Fruit fly (Drosophila melanogaster) whole organism, embryonic: ENCODE results near the gene CG11370.

Experiments
- CG11085 ChIP-seq: fragments of 200-800 bp; sonication (Bioruptor generic); IDR thresholded peaks from 2 replicates; pipeline ENCODE4 v1.3.6; 2022; ENCODE audit warnings: missing biosample characterization, missing genetic modification characterization
- CG14965 ChIP-seq: fragments of 200-800 bp; sonication (Bioruptor generic); optimal IDR thresholded peaks from 2 replicates; lab custom pipeline; 2016; ENCODE audit warnings: missing biosample characterization, missing genetic modification characterization, borderline replicate concordance
- CG15514 ChIP-seq: fragments of 200-800 bp; sonication (Bioruptor generic); optimal IDR thresholded peaks from 3 replicates; lab custom pipeline; 2017; ENCODE audit warnings: missing biosample characterization, missing genetic modification characterization, mild to moderate bottlenecking, moderate library complexity, missing genetic modification reagents
- CG17328 ChIP-seq: fragments of 200-800 bp; sonication (Bioruptor generic); IDR thresholded peaks from 2 replicates; pipeline ENCODE4 v1.3.6; 2022; ENCODE audit warnings: missing biosample characterization, missing genetic modification characterization
- CG17361 ChIP-seq: fragments of 200-800 bp; sonication (Bioruptor generic); IDR thresholded peaks from 3 replicates; pipeline ENCODE4 v1.3.6; 2022; ENCODE audit warnings: missing biosample characterization, missing genetic modification characterization
- CG18262 ChIP-seq: fragments of 200-800 bp; optimal IDR thresholded peaks from 3 replicates; lab custom pipeline; 2019; ENCODE audit warnings: missing biosample characterization, mild to moderate bottlenecking, missing genetic modification characterization, moderate library complexity
- CG30020 ChIP-seq: fragments of 200-800 bp; optimal IDR thresholded peaks from 2 replicates; lab custom pipeline; 2019; ENCODE audit warnings: missing biosample characterization, mild to moderate bottlenecking, missing genetic modification characterization, moderate library complexity
- CG3065 ChIP-seq: fragments of 200-800 bp; sonication (Bioruptor generic); optimal IDR thresholded peaks from 2 replicates; lab custom pipeline; 2016; ENCODE audit warnings: missing biosample characterization, missing genetic modification characterization
- CG3163 ChIP-seq: fragments of 200-800 bp; sonication (Bioruptor generic); optimal IDR thresholded peaks from 3 replicates; lab custom pipeline; 2016; ENCODE audit warnings: missing biosample characterization, missing genetic modification characterization
- CG7357 ChIP-seq: fragments of 200-800 bp; sonication (Bioruptor generic); IDR thresholded peaks from 3 replicates; pipeline ENCODE4 v1.3.6; 2022; ENCODE audit warnings: missing biosample characterization, missing genetic modification characterization
- CG7372 ChIP-seq: fragments of 200-800 bp; sonication (Bioruptor generic); IDR thresholded peaks from 2 replicates; pipeline ENCODE4 v1.3.6; 2022; ENCODE audit warnings: missing biosample characterization, missing genetic modification characterization
- CG7745 ChIP-seq: fragments of 200-800 bp; sonication (Bioruptor generic); optimal IDR thresholded peaks from 2 replicates; lab custom pipeline; 2018; ENCODE audit warnings: missing biosample characterization, mild to moderate bottlenecking, missing genetic modification characterization, moderate library complexity
- CG9215 ChIP-seq: fragments of 200-800 bp; sonication (Bioruptor generic); IDR thresholded peaks from 2 replicates; pipeline ENCODE4 v1.3.6; 2022; ENCODE audit warnings: missing biosample characterization, missing genetic modification characterization
- Fer2 ChIP-seq: fragments of 200-800 bp; sonication (Bioruptor generic); optimal IDR thresholded peaks from 2 replicates; lab custom pipeline; 2018; ENCODE audit warnings: missing biosample characterization, mild to moderate bottlenecking, missing genetic modification characterization, moderate library complexity
- Gug ChIP-seq: fragments of 200-800 bp; sonication (Bioruptor generic); IDR thresholded peaks from 4 replicates; pipeline ENCODE4 v1.3.6; 2022; ENCODE audit warnings: missing biosample characterization, missing genetic modification characterization
- HLH54F ChIP-seq: fragments of 200-800 bp; sonication (Bioruptor generic); optimal IDR thresholded peaks from 3 replicates; lab custom pipeline; 2016; ENCODE audit warnings: missing biosample characterization, missing genetic modification characterization
- HLHmδ ChIP-seq: fragments of 200-800 bp; sonication (Bioruptor generic); optimal IDR thresholded peaks from 2 replicates; lab custom pipeline; 2018; ENCODE audit warnings: missing biosample characterization, mild to moderate bottlenecking, missing genetic modification characterization, moderate library complexity
- Hr78 ChIP-seq, 2 experiments: fragments of 200-800 bp in 1 of 2; fragments of >200 bp in 1 of 2; sonication (Bioruptor generic) in 1 of 2; optimal IDR thresholded peaks; 2 replicates each; lab custom pipeline; 2017 to 2019; ENCODE audit warnings: missing biosample characterization in 2 of 2, missing genetic modification characterization in 2 of 2, mild to moderate bottlenecking in 1 of 2, moderate library complexity in 1 of 2
- MTF-1 ChIP-seq: fragments of 200-800 bp; sonication (Bioruptor generic); optimal IDR thresholded peaks from 2 replicates; lab custom pipeline; 2018; ENCODE audit warnings: missing biosample characterization, mild to moderate bottlenecking, missing genetic modification characterization, borderline replicate concordance
- Neu2 ChIP-seq: fragments of 200-800 bp; sonication (Bioruptor generic); optimal IDR thresholded peaks from 3 replicates; lab custom pipeline; 2016; ENCODE audit warnings: missing biosample characterization, missing genetic modification characterization, borderline replicate concordance
- Poxn ChIP-seq: fragments of 200-800 bp; sonication (Bioruptor generic); IDR thresholded peaks from 2 replicates; pipeline ENCODE4 v1.3.6; 2022; ENCODE audit warnings: missing biosample characterization, missing genetic modification characterization
- Rfx ChIP-seq: fragments of 200-800 bp; sonication (Bioruptor generic); IDR thresholded peaks from 2 replicates; pipeline ENCODE4 v1.3.6; 2022; ENCODE audit warnings: missing biosample characterization, missing genetic modification characterization
- Sin3A ChIP-seq: fragments of >200 bp; optimal IDR thresholded peaks from 2 replicates; lab custom pipeline; 2018
- Sry-β ChIP-seq: fragments of 200-800 bp; sonication (Bioruptor generic); optimal IDR thresholded peaks from 2 replicates; lab custom pipeline; 2018; ENCODE audit warnings: missing biosample characterization, mild to moderate bottlenecking, missing genetic modification characterization, moderate library complexity
- amos ChIP-seq: fragments of 200-800 bp; sonication (Bioruptor generic); IDR thresholded peaks from 2 replicates; pipeline ENCODE4 v1.3.6; 2022; ENCODE audit warnings: missing biosample characterization, missing genetic modification characterization; ENCODE audit not compliant: partially characterized antibody
- ato ChIP-seq: fragments of 200-800 bp; sonication (Bioruptor generic); IDR thresholded peaks from 2 replicates; pipeline ENCODE4 v1.3.6; 2022; ENCODE audit warnings: missing biosample characterization, missing genetic modification characterization; ENCODE audit not compliant: partially characterized antibody
- bcd ChIP-seq: fragments of 200-800 bp; sonication (Bioruptor generic); optimal IDR thresholded peaks from 2 replicates; lab custom pipeline; 2017; ENCODE audit warnings: missing biosample characterization, mild to moderate bottlenecking, missing genetic modification characterization
- chm ChIP-seq: fragments of 200-800 bp; sonication (Bioruptor generic); IDR thresholded peaks from 2 replicates; pipeline ENCODE4 v1.3.6; 2022; ENCODE audit warnings: missing biosample characterization, missing genetic modification characterization
- fd3F ChIP-seq: fragments of 200-800 bp; sonication (Bioruptor generic); optimal IDR thresholded peaks from 2 replicates; lab custom pipeline; 2018; ENCODE audit warnings: missing biosample characterization, mild to moderate bottlenecking, missing genetic modification characterization, moderate library complexity
- ftz-f1 ChIP-seq: fragments of 200-800 bp; sonication (Bioruptor generic); optimal IDR thresholded peaks from 2 replicates; lab custom pipeline; 2016; ENCODE audit warnings: missing biosample characterization, missing genetic modification characterization
- gem ChIP-seq: fragments of 200-800 bp; sonication (Bioruptor generic); optimal IDR thresholded peaks from 2 replicates; lab custom pipeline; 2019; ENCODE audit warnings: missing biosample characterization, mild to moderate bottlenecking, missing genetic modification characterization, moderate library complexity
- gfzf ChIP-seq: fragments of 200-800 bp; sonication (Bioruptor generic); optimal IDR thresholded peaks from 2 replicates; lab custom pipeline; 2016; ENCODE audit warnings: missing biosample characterization, mild to moderate bottlenecking, missing genetic modification characterization, moderate library complexity
- gsb ChIP-seq: fragments of 200-800 bp; sonication (Bioruptor generic); IDR thresholded peaks from 2 replicates; pipeline ENCODE4 v1.3.6; 2022; ENCODE audit warnings: missing biosample characterization, missing genetic modification characterization
- kay ChIP-seq: fragments of 200-800 bp; sonication (Bioruptor generic); optimal IDR thresholded peaks from 2 replicates; lab custom pipeline; 2016; ENCODE audit warnings: missing biosample characterization, missing genetic modification characterization
- oc ChIP-seq: fragments of 200-800 bp; sonication (Bioruptor generic); optimal IDR thresholded peaks from 2 replicates; lab custom pipeline; 2018; ENCODE audit warnings: missing biosample characterization, mild to moderate bottlenecking, missing genetic modification characterization, moderate library complexity
- repo ChIP-seq: fragments of 200-800 bp; sonication (Bioruptor generic); optimal IDR thresholded peaks from 2 replicates; lab custom pipeline; 2016; ENCODE audit warnings: missing biosample characterization, missing genetic modification characterization
- sima ChIP-seq: fragments of 200-800 bp; sonication (Bioruptor generic); optimal IDR thresholded peaks from 2 replicates; lab custom pipeline; 2016; ENCODE audit warnings: missing biosample characterization, missing genetic modification characterization
- sisA ChIP-seq: fragments of 200-800 bp; sonication (Bioruptor generic); IDR thresholded peaks from 2 replicates; pipeline ENCODE4 v1.3.6; 2022; ENCODE audit warnings: missing biosample characterization, missing genetic modification characterization
- slou ChIP-seq: fragments of 200-800 bp; sonication (Bioruptor generic); optimal IDR thresholded peaks from 3 replicates; lab custom pipeline; 2016; ENCODE audit warnings: missing biosample characterization, missing genetic modification characterization
- so ChIP-seq: fragments of 200-800 bp; sonication (Bioruptor generic); IDR thresholded peaks from 3 replicates; pipeline ENCODE4 v1.3.6; 2022; ENCODE audit warnings: missing biosample characterization, missing genetic modification characterization
- trem ChIP-seq: fragments of 200-800 bp; optimal IDR thresholded peaks from 3 replicates; lab custom pipeline; 2019; ENCODE audit warnings: missing biosample characterization, mild to moderate bottlenecking, missing genetic modification characterization, moderate library complexity

Gene CG11370

dm6 chr3L:22717137-22717767 is 5.3 kb downstream of the CG11370 start, which contains the start of the genes ArfGAP3 and CG32452 (continued):
- TF ChIP-seq Fer2 (tag; lab: Kevin White, UChicago) (peak; percentile 47), CG15514 (GFP tag; lab: Kevin White, UChicago) (peak; percentile 97), CG17361 (GFP tag; lab: Robert Waterston, UW) (peak; percentile 92), Gug (GFP tag; lab: Robert Waterston, UW) (peak; percentile 51; the same call in 2 of the 4 replicates), kay (peak; percentile 42), gfzf (GFP tag; lab: Kevin White, UChicago) (peak; percentile 23), oc (tag; lab: Kevin White, UChicago) (peak; percentile 33), CG7745 (no peak), so (GFP tag; lab: Robert Waterston, UW) (0 out of 3 replicates have a peak, but pooled peaks have one; percentile 45), CG7357 (peak; percentile 53; the same call in 1 of the 3 replicates), gem (tag; lab: Kevin White, UChicago) (peak; percentile 82), ato (GFP tag; lab: Robert Waterston, UW) (no peak), CG11085 (GFP tag; lab: Robert Waterston, UW) (peak; percentile 72), Poxn (no peak), Rfx (peak; percentile 86), CG30020 (peak; percentile 81), slou (GFP tag; lab: Kevin White, UChicago) (peak; percentile 53), amos (GFP tag; lab: Robert Waterston, UW) (peak; percentile 72), CG7372 (GFP tag; lab: Robert Waterston, UW) (peak; percentile 74), ftz-f1 (peak; percentile 77), CG14965 (GFP tag; lab: Kevin White, UChicago) (no peak), Sin3A (lab: Kevin White, UChicago) (peak; percentile 10), chm (GFP tag; lab: Robert Waterston, UW) (peak; percentile 53; the same call in 1 of the 2 replicates), HLHmδ (GFP tag; lab: Kevin White, UChicago) (peak; percentile 56), CG17328 (GFP tag; lab: Robert Waterston, UW) (peak; percentile 72), fd3F (GFP tag; lab: Kevin White, UChicago) (peak; percentile 64), MTF-1 (GFP tag; lab: Kevin White, UChicago) (peak; percentile 50), CG18262 (tag; lab: Kevin White, UChicago) (peak; percentile 77), Neu2 (GFP tag; lab: Kevin White, UChicago) (no peak), gsb (GFP tag; lab: Robert Waterston, UW) (0 out of 2 replicates have a peak, but pooled peaks have one; percentile 30), Sry-β (GFP tag; lab: Kevin White, UChicago) (peak; percentile 94), bcd (GFP tag; lab: Kevin White, UChicago) (peak; percentile 67), HLH54F (GFP tag; lab: Kevin White, UChicago) (peak; percentile 68), CG9215 (GFP tag; lab: Robert Waterston, UW) (peak; percentile 67), sisA (peak; percentile 64), sima (GFP tag; lab: Kevin White, UChicago) (no peak), trem (tag; lab: Kevin White, UChicago) (peak; percentile 76), CG3163 (peak; percentile 20), repo (GFP tag; lab: Kevin White, UChicago) (no peak), Hr78 (GFP tag; optimal IDR thresholded peaks at IDR 0.05; lab: Kevin White, UChicago) (no peak), CG3065 (GFP tag; lab: Kevin White, UChicago) (peak; percentile 40)
- TF ChIP-seq, all 482 proteins: peak for 352
